Worm (Caenorhabditis elegans): ENCODE data around the gene K09H11.6.
"Not testable (repeated sequence)": the region's sequence is repeated elsewhere in the genome, so short reads cannot be mapped to it uniquely, and the experiment has no call there.

K09H11.6 gene

ce11 chrV:5756193-5756592 lies 20.2 kb upstream of the K09H11.6 start, which contains the start of gene C53A3.3:
TSS of gene C53A3.3 (plus strand) at chrV:5756493.
- TF ChIP-seq C04F5.9 (tag; optimal IDR thresholded peaks at IDR 0.05), result no peak
- TF ChIP-seq unc-62 (GFP tag; optimal IDR thresholded peaks at IDR 0.05), result no peak
- TF ChIP-seq dpl-1 (GFP tag; optimal IDR thresholded peaks at IDR 0.05), result no peak
- no peak for TF ChIP-seq nhr-19 (GFP tag; conservative IDR thresholded peaks at IDR 0.05)
- no peak for TF ChIP-seq mdl-1 (tag; optimal IDR thresholded peaks at IDR 0.05)

ce11 chrV:5755203-5755693 lies 19.3 kb upstream of the K09H11.6 start, which contains the start of gene K09H11.11:
TSS of gene K09H11.11 (minus strand) at chrV:5755253.
- TF ChIP-seq fkh-10 (GFP tag; optimal IDR thresholded peaks at IDR 0.05); snu-23 (GFP tag; optimal IDR thresholded peaks at IDR 0.05); ama-1 (optimal IDR thresholded peaks at IDR 0.05): not testable (repeated sequence)

- TF ChIP-seq nhr-19 (GFP tag; conservative IDR thresholded peaks at IDR 0.05) (no peak), mep-1 (tag; optimal IDR thresholded peaks at IDR 0.05) (no peak), egl-27 (tag; optimal IDR thresholded peaks at IDR 0.05) (no peak), swsn-7 (tag; optimal IDR thresholded peaks at IDR 0.05) (no peak), hlh-17 (GFP tag; optimal IDR thresholded peaks at IDR 0.05; ENCODE audit: borderline replicate concordance) (no peak), alr-1 (tag; optimal IDR thresholded peaks at IDR 0.05; ENCODE audit: borderline replicate concordance) (no peak), ama-1 (optimal IDR thresholded peaks at IDR 0.05) (no peak), jun-1 (tag; optimal IDR thresholded peaks at IDR 0.05) (no peak), mef-2 (tag; optimal IDR thresholded peaks at IDR 0.05) (no peak), egl-13 (tag; optimal IDR thresholded peaks at IDR 0.05) (no peak), skn-1 (tag; optimal IDR thresholded peaks at IDR 0.05) (no peak), efl-1 (optimal IDR thresholded peaks at IDR 0.05) (no peak), efl-1 (GFP tag; optimal IDR thresholded peaks at IDR 0.05 in 1 of 2) (no peak), nhr-237 (tag; optimal IDR thresholded peaks at IDR 0.05) (no peak), lin-14 (GFP tag; optimal IDR thresholded peaks at IDR 0.05) (no peak), mdl-1 (tag; optimal IDR thresholded peaks at IDR 0.05) (no peak), pag-3 (tag; optimal IDR thresholded peaks at IDR 0.05; ENCODE audit: borderline replicate concordance, insufficient read depth) (no peak), nhr-85 (tag) (no peak), snpc-4 (tag; optimal IDR thresholded peaks at IDR 0.05) (no peak), lin-39 (tag; optimal IDR thresholded peaks at IDR 0.05) (no peak)
Measured at ce11 chrV:5753432-5753831, 17.5 kb upstream of the K09H11.6 start, which contains the start of gene pgph-1. TSS of gene pgph-1 (minus strand) at chrV:5753532.

- no peak for TF ChIP-seq isw-1 (GFP tag; IDR thresholded peaks at IDR 0.05)
- TF ChIP-seq efl-1 (optimal IDR thresholded peaks at IDR 0.05), result no peak
- TF ChIP-seq efl-1 (GFP tag; optimal IDR thresholded peaks at IDR 0.05 in 1 of 2), result peak in 1 of 2 experiments; percentile 18
Measured at ce11 chrV:5747519-5747918, 11.6 kb upstream of the K09H11.6 start, which contains the start of gene acds-10. TSS of gene acds-10 (plus strand) at chrV:5747819.

ce11 chrV:5746237-5746636 lies 10.3 kb upstream of the K09H11.6 start:
- TF ChIP-seq ceh-63 (GFP tag; optimal IDR thresholded peaks at IDR 0.05) (peak; percentile 77), nhr-12 (tag; optimal IDR thresholded peaks at IDR 0.05) (no peak)

ce11 chrV:5741237-5741636 lies 5.3 kb upstream of the K09H11.6 start:
- TF ChIP-seq egl-13 (tag; optimal IDR thresholded peaks at IDR 0.05) (peak; percentile 55), nhr-90 (tag; optimal IDR thresholded peaks at IDR 0.05; ENCODE audit: poor library complexity) (no peak), nhr-47 (tag; optimal IDR thresholded peaks at IDR 0.05) (peak; percentile 22), dsc-1 (tag; optimal IDR thresholded peaks at IDR 0.05) (peak; percentile 87)

Data from whole organism, L1 larva.